Fruit fly (Drosophila melanogaster) whole organism, embryonic: ENCODE results near the gene Hrb98DE.

Source experiments
- Awh ChIP-seq: fragments of 200-800 bp; sonication (Bioruptor generic); IDR thresholded peaks from 2 replicates; pipeline ENCODE4, ENCODE4 v1.3.6; 2022; ENCODE audit warnings: missing biosample characterization, missing genetic modification characterization
- CG10209 ChIP-seq: fragments of 200-800 bp; sonication (Bioruptor generic); optimal IDR thresholded peaks from 3 replicates; lab custom pipeline; 2017; ENCODE audit warnings: missing biosample characterization, mild to moderate bottlenecking, missing genetic modification characterization, missing genetic modification reagents
- CG10267 ChIP-seq: fragments of 200-800 bp; sonication (Bioruptor generic); optimal IDR thresholded peaks from 2 replicates; lab custom pipeline; 2018; ENCODE audit warnings: missing biosample characterization, mild to moderate bottlenecking, missing genetic modification characterization, moderate library complexity
- CG10462 ChIP-seq: fragments of 200-800 bp; sonication (Bioruptor generic); optimal IDR thresholded peaks from 2 replicates; lab custom pipeline; 2016; ENCODE audit warnings: missing biosample characterization, missing genetic modification characterization
- CG11398 ChIP-seq: fragments of 200-800 bp; sonication (Bioruptor generic); optimal IDR thresholded peaks from 2 replicates; lab custom pipeline; 2016; ENCODE audit warnings: missing biosample characterization, missing genetic modification characterization
- CG13894 ChIP-seq: fragments of 200-800 bp; sonication (Bioruptor generic); optimal IDR thresholded peaks from 3 replicates; lab custom pipeline; 2018; ENCODE audit warnings: missing biosample characterization, mild to moderate bottlenecking, missing genetic modification characterization, moderate library complexity
- CG16813 ChIP-seq: fragments of 200-800 bp; sonication (Bioruptor generic); IDR thresholded peaks from 3 replicates; pipeline ENCODE4 v1.3.6; 2022; ENCODE audit warnings: missing biosample characterization, missing genetic modification characterization; ENCODE audit not compliant: partially characterized antibody
- CG17361 ChIP-seq: fragments of 200-800 bp; sonication (Bioruptor generic); IDR thresholded peaks from 3 replicates; pipeline ENCODE4 v1.3.6; 2022; ENCODE audit warnings: missing biosample characterization, missing genetic modification characterization
- CG2116 ChIP-seq: fragments of 200-800 bp; sonication (Bioruptor generic); optimal IDR thresholded peaks from 3 replicates; lab custom pipeline; 2018; ENCODE audit warnings: missing biosample characterization, mild to moderate bottlenecking, missing genetic modification characterization
- CG32767 ChIP-seq: fragments of 200-800 bp; sonication (Bioruptor generic); IDR thresholded peaks from 2 replicates; pipeline ENCODE4 v1.3.6; 2022; ENCODE audit warnings: missing biosample characterization, missing genetic modification characterization
- CG33557 ChIP-seq: fragments of 200-800 bp; sonication (Bioruptor generic); optimal IDR thresholded peaks from 2 replicates; lab custom pipeline; 2019; ENCODE audit warnings: missing biosample characterization, mild to moderate bottlenecking, missing genetic modification characterization, moderate library complexity
- CG3407 ChIP-seq: fragments of 200-800 bp; sonication (Bioruptor generic); optimal IDR thresholded peaks from 2 replicates; lab custom pipeline; 2018; ENCODE audit warnings: missing biosample characterization, mild to moderate bottlenecking, missing genetic modification characterization
- CG3726 ChIP-seq: fragments of 200-800 bp; sonication (Bioruptor generic); IDR thresholded peaks from 3 replicates; pipeline ENCODE4, ENCODE4 v1.3.6; 2022; ENCODE audit warnings: missing biosample characterization, missing genetic modification characterization
- CG4617 ChIP-seq: fragments of 200-800 bp; sonication (Bioruptor generic); optimal IDR thresholded peaks from 3 replicates; lab custom pipeline; 2016; ENCODE audit warnings: missing biosample characterization, missing genetic modification characterization, borderline replicate concordance
- CG5245 ChIP-seq: fragments of 200-800 bp; sonication (Bioruptor generic); optimal IDR thresholded peaks from 3 replicates; lab custom pipeline; 2016; ENCODE audit warnings: missing biosample characterization, missing genetic modification characterization
- CG7786 ChIP-seq: fragments of 200-800 bp; sonication (Bioruptor generic); optimal IDR thresholded peaks from 2 replicates; lab custom pipeline; 2016; ENCODE audit warnings: missing biosample characterization, missing genetic modification characterization
- CG8290 ChIP-seq, 3 experiments: fragments of 200-800 bp; sonication (Bioruptor generic); optimal IDR thresholded peaks; 2 replicates each; lab custom pipeline; 2016 to 2019; ENCODE audit warnings: missing biosample characterization in 3 of 3, missing genetic modification characterization in 3 of 3, mild to moderate bottlenecking in 2 of 3, moderate library complexity in 1 of 3
- CG8944 ChIP-seq: fragments of 200-800 bp; sonication (Bioruptor generic); optimal IDR thresholded peaks from 3 replicates; lab custom pipeline; 2016; ENCODE audit warnings: missing biosample characterization, missing genetic modification characterization
- CG9797 ChIP-seq: fragments of 200-800 bp; sonication (Bioruptor generic); optimal IDR thresholded peaks from 3 replicates; lab custom pipeline; 2018; ENCODE audit warnings: missing biosample characterization, mild to moderate bottlenecking, missing genetic modification characterization
- Max ChIP-seq: fragments of 200-800 bp; sonication (Bioruptor generic); optimal IDR thresholded peaks from 2 replicates; lab custom pipeline; 2016; ENCODE audit warnings: missing biosample characterization, mild to moderate bottlenecking, missing genetic modification characterization
- Nf-YC ChIP-seq: fragments of 200-800 bp; optimal IDR thresholded peaks from 3 replicates; lab custom pipeline; 2019; ENCODE audit warnings: missing biosample characterization, mild to moderate bottlenecking, missing genetic modification characterization, moderate library complexity
- Optix ChIP-seq: fragments of 200-800 bp; sonication (Bioruptor generic); IDR thresholded peaks from 3 replicates; pipeline ENCODE4 v1.3.6; 2022; ENCODE audit warnings: missing biosample characterization, missing genetic modification characterization
- Vsx1 ChIP-seq: fragments of 200-800 bp; sonication (Bioruptor generic); optimal IDR thresholded peaks from 2 replicates; lab custom pipeline; 2017; ENCODE audit warnings: missing biosample characterization, mild to moderate bottlenecking, missing genetic modification characterization, missing genetic modification reagents
- amos ChIP-seq: fragments of 200-800 bp; sonication (Bioruptor generic); IDR thresholded peaks from 2 replicates; pipeline ENCODE4 v1.3.6; 2022; ENCODE audit warnings: missing biosample characterization, missing genetic modification characterization; ENCODE audit not compliant: partially characterized antibody
- ap ChIP-seq: fragments of 200-800 bp; sonication (Bioruptor generic); IDR thresholded peaks from 2 replicates; pipeline ENCODE4 v1.3.6; 2022; ENCODE audit warnings: missing biosample characterization, missing genetic modification characterization
- bbx ChIP-seq: fragments of 200-800 bp; sonication (Bioruptor generic); IDR thresholded peaks from 2 replicates; pipeline ENCODE4 v1.3.6; 2022; ENCODE audit warnings: missing biosample characterization, missing genetic modification characterization; ENCODE audit not compliant: partially characterized antibody
- bowl ChIP-seq: fragments of 200-800 bp; sonication (Bioruptor generic); IDR thresholded peaks from 2 replicates; pipeline ENCODE4 v1.3.6; 2022; ENCODE audit warnings: missing biosample characterization, missing genetic modification characterization
- btn ChIP-seq: fragments of 200-800 bp; sonication (Bioruptor generic); optimal IDR thresholded peaks from 2 replicates; lab custom pipeline; 2016; ENCODE audit warnings: missing biosample characterization, missing genetic modification characterization
- dysf ChIP-seq: fragments of 200-800 bp; sonication (Bioruptor generic); IDR thresholded peaks from 3 replicates; pipeline ENCODE4 v1.3.6; 2022; ENCODE audit warnings: missing biosample characterization, missing genetic modification characterization
- exex ChIP-seq: fragments of 200-800 bp; sonication (Bioruptor generic); optimal IDR thresholded peaks from 4 replicates; lab custom pipeline; 2018; ENCODE audit warnings: missing biosample characterization, mild to moderate bottlenecking, missing genetic modification characterization, moderate library complexity
- gsb-n ChIP-seq: fragments of 200-800 bp; sonication (Bioruptor generic); optimal IDR thresholded peaks from 3 replicates; lab custom pipeline; 2018; ENCODE audit warnings: missing biosample characterization, mild to moderate bottlenecking, missing genetic modification characterization
- her ChIP-seq: fragments of 200-800 bp; sonication (Bioruptor generic); optimal IDR thresholded peaks from 2 replicates; lab custom pipeline; 2016; ENCODE audit warnings: missing biosample characterization, missing genetic modification characterization
- jing ChIP-seq: fragments of 200-800 bp; sonication (Bioruptor generic); optimal IDR thresholded peaks from 2 replicates; lab custom pipeline; 2018; ENCODE audit warnings: missing biosample characterization, mild to moderate bottlenecking, missing genetic modification characterization
- ken ChIP-seq: fragments of 200-800 bp; sonication (Bioruptor generic); IDR thresholded peaks from 3 replicates; pipeline ENCODE4 v1.3.6; 2022; ENCODE audit warnings: missing biosample characterization, missing genetic modification characterization
- lilli ChIP-seq: fragments of 200-800 bp; sonication (Bioruptor generic); optimal IDR thresholded peaks from 3 replicates; lab custom pipeline; 2016; ENCODE audit warnings: missing biosample characterization, missing genetic modification characterization
- otp ChIP-seq: fragments of 200-800 bp; sonication (Bioruptor generic); IDR thresholded peaks from 3 replicates; pipeline ENCODE4, ENCODE4 v1.3.6; 2022; ENCODE audit warnings: missing biosample characterization, missing genetic modification characterization
- p53 ChIP-seq: fragments of 200-800 bp; sonication (Bioruptor generic); optimal IDR thresholded peaks from 2 replicates; lab custom pipeline; 2016; ENCODE audit warnings: missing biosample characterization, missing genetic modification characterization
- pan ChIP-seq, 4 experiments: fragments of >200 bp in 3 of 4; fragments of 200-800 bp in 1 of 4; sonication (Bioruptor generic) in 1 of 4; optimal IDR thresholded peaks in 3 of 4; IDR thresholded peaks in 1 of 4; 2 replicates each; pipeline versions ENCODE4 v1.3.6 to Lab custom; 2017 to 2022; ENCODE audit warnings: missing biosample characterization in 2 of 4, missing genetic modification characterization in 2 of 4, mixed read lengths in 1 of 4
- pfk ChIP-seq: fragments of 200-800 bp; sonication (Bioruptor generic); optimal IDR thresholded peaks from 2 replicates; lab custom pipeline; 2018; ENCODE audit warnings: missing biosample characterization, mild to moderate bottlenecking, missing genetic modification characterization, moderate library complexity
- pho ChIP-seq: fragments of 200-800 bp; sonication (Bioruptor generic); optimal IDR thresholded peaks from 2 replicates; lab custom pipeline; 2016; ENCODE audit warnings: missing biosample characterization, missing genetic modification characterization
- pum ChIP-seq: fragments of 200-800 bp; sonication (Bioruptor generic); optimal IDR thresholded peaks from 2 replicates; lab custom pipeline; 2016; ENCODE audit warnings: missing biosample characterization, missing genetic modification characterization
- rib ChIP-seq: fragments of 200-800 bp; sonication (Bioruptor generic); IDR thresholded peaks from 2 replicates; pipeline ENCODE4 v1.3.6; 2022; ENCODE audit warnings: missing biosample characterization, missing genetic modification characterization
- sens-2 ChIP-seq: fragments of 200-800 bp; sonication (Bioruptor generic); IDR thresholded peaks from 2 replicates; pipeline ENCODE4 v1.3.6; 2022; ENCODE audit warnings: missing biosample characterization, missing genetic modification characterization
- slbo ChIP-seq: fragments of 200-800 bp; sonication (Bioruptor generic); IDR thresholded peaks from 2 replicates; pipeline ENCODE4 v1.3.6; 2022; ENCODE audit warnings: missing biosample characterization, missing genetic modification characterization
- tna ChIP-seq: fragments of 200-800 bp; sonication (Bioruptor generic); IDR thresholded peaks from 2 replicates; pipeline ENCODE4 v1.3.6; 2022; ENCODE audit warnings: missing biosample characterization, missing genetic modification characterization; ENCODE audit not compliant: partially characterized antibody
- trem ChIP-seq: fragments of 200-800 bp; optimal IDR thresholded peaks from 3 replicates; lab custom pipeline; 2019; ENCODE audit warnings: missing biosample characterization, mild to moderate bottlenecking, missing genetic modification characterization, moderate library complexity
- tx ChIP-seq: fragments of 200-800 bp; sonication (Bioruptor generic); optimal IDR thresholded peaks from 2 replicates; lab custom pipeline; 2016; ENCODE audit warnings: missing biosample characterization, missing genetic modification characterization
- usp ChIP-seq: fragments of >200 bp; optimal IDR thresholded peaks from 2 replicates; lab custom pipeline; 2017; ENCODE audit warnings: missing biosample characterization, missing genetic modification characterization
- zfh2 ChIP-seq: fragments of 200-800 bp; sonication (Bioruptor generic); optimal IDR thresholded peaks from 2 replicates; lab custom pipeline; 2016; ENCODE audit warnings: missing biosample characterization, missing genetic modification characterization

The Hrb98DE gene

dm6 chr3R:28600144-28600792 is 634 bp downstream of the Hrb98DE start (continued):
- TF ChIP-seq otp (GFP tag; lab: Robert Waterston, UW) = no peak
- TF ChIP-seq ap (GFP tag; lab: Robert Waterston, UW) = no peak
- TF ChIP-seq pum (GFP tag; lab: Kevin White, UChicago) = no peak
- peak; percentile 19 for TF ChIP-seq her (GFP tag; lab: Kevin White, UChicago)
- TF ChIP-seq Nf-YC = peak; percentile 12
- TF ChIP-seq jing (GFP tag; lab: Kevin White, UChicago) = no peak
- TF ChIP-seq rib (GFP tag; lab: Robert Waterston, UW) = no peak
- no peak for TF ChIP-seq CG5245 (GFP tag; lab: Kevin White, UChicago)
- peak; percentile 68 for TF ChIP-seq pfk (GFP tag; lab: Kevin White, UChicago)
- TF ChIP-seq dysf (GFP tag; lab: Robert Waterston, UW) = no peak
- no peak for TF ChIP-seq CG8944 (GFP tag; lab: Kevin White, UChicago)
- peak; percentile 62 for TF ChIP-seq bbx (GFP tag; lab: Robert Waterston, UW)
- no peak for TF ChIP-seq tx (GFP tag; lab: Kevin White, UChicago)
- peak; percentile 76 for TF ChIP-seq CG9797 (GFP tag; lab: Kevin White, UChicago)
- peak; percentile 44 for TF ChIP-seq pho (GFP tag; lab: Kevin White, UChicago)
- TF ChIP-seq slbo (GFP tag; lab: Robert Waterston, UW) = peak; percentile 34
- no peak for TF ChIP-seq gsb-n (tag; lab: Kevin White, UChicago)
- TF ChIP-seq sens-2 (GFP tag; lab: Robert Waterston, UW) = no peak
- TF ChIP-seq CG8290 (GFP tag; optimal IDR thresholded peaks at IDR 0.05; lab: Kevin White, UChicago) = peak; percentile 28
- TF ChIP-seq CG8290 (tag; optimal IDR thresholded peaks at IDR 0.05; lab: Kevin White, UChicago) = no peak
- TF ChIP-seq CG10209 (GFP tag; lab: Kevin White, UChicago) = no peak
- TF ChIP-seq CG7786 (GFP tag; lab: Kevin White, UChicago) = no peak
- no peak for TF ChIP-seq pan (optimal IDR thresholded peaks at IDR 0.05; lab: Kevin White, UChicago)
- TF ChIP-seq pan (GFP tag; optimal IDR thresholded peaks at IDR 0.05 in 1 of 2, IDR thresholded peaks at IDR 0.05 in 1 of 2) = no peak
- no peak for TF ChIP-seq CG11398 (GFP tag; lab: Kevin White, UChicago)
- TF ChIP-seq CG3726 (GFP tag; lab: Robert Waterston, UW) = no peak
- peak; percentile 98 for TF ChIP-seq CG2116 (GFP tag; lab: Kevin White, UChicago)
- TF ChIP-seq lilli (GFP tag; lab: Kevin White, UChicago) = peak; percentile 34
- TF ChIP-seq Vsx1 (GFP tag; lab: Kevin White, UChicago) = no peak
- no peak; the same call in 2 of the 3 replicates for TF ChIP-seq ken (GFP tag; lab: Robert Waterston, UW)
- TF ChIP-seq CG16813 = peak; percentile 46; the same call in 2 of the 3 replicates
- peak; percentile 65 for TF ChIP-seq amos (GFP tag; lab: Robert Waterston, UW)
- peak; percentile 40 for TF ChIP-seq CG13894
- no peak for TF ChIP-seq btn (GFP tag; lab: Kevin White, UChicago)
- no peak for TF ChIP-seq CG33557 (GFP tag; lab: Kevin White, UChicago)
- TF ChIP-seq trem (tag; lab: Kevin White, UChicago) = peak; percentile 57
- peak; percentile 50 for TF ChIP-seq Max (GFP tag; lab: Kevin White, UChicago)
- peak; percentile 40 for TF ChIP-seq CG10267 (tag; lab: Kevin White, UChicago)
- TF ChIP-seq tna (GFP tag; lab: Robert Waterston, UW) = peak; percentile 59
- TF ChIP-seq usp = no peak
- TF ChIP-seq exex (tag; lab: Kevin White, UChicago) = no peak
- TF ChIP-seq Optix (GFP tag; lab: Robert Waterston, UW) = no peak
- TF ChIP-seq CG3407 (GFP tag; lab: Kevin White, UChicago) = no peak
- TF ChIP-seq p53 (GFP tag; lab: Kevin White, UChicago) = peak; percentile 12
- TF ChIP-seq Awh (GFP tag; lab: Robert Waterston, UW) = no peak
- no peak for TF ChIP-seq CG10462
- peak; percentile 13 for TF ChIP-seq CG4617 (GFP tag; lab: Kevin White, UChicago)
- TF ChIP-seq bowl (GFP tag; lab: Robert Waterston, UW) = no peak
- TF ChIP-seq CG32767 = 0 out of 2 replicates have a peak, but pooled peaks have one; percentile 21
- peak; percentile 21 for TF ChIP-seq zfh2 (GFP tag; lab: Kevin White, UChicago)
- no peak for TF ChIP-seq CG17361 (GFP tag; lab: Robert Waterston, UW)
